Worm (Caenorhabditis elegans): ENCODE measurements around the gene Y66H1A.8.

DNA sequence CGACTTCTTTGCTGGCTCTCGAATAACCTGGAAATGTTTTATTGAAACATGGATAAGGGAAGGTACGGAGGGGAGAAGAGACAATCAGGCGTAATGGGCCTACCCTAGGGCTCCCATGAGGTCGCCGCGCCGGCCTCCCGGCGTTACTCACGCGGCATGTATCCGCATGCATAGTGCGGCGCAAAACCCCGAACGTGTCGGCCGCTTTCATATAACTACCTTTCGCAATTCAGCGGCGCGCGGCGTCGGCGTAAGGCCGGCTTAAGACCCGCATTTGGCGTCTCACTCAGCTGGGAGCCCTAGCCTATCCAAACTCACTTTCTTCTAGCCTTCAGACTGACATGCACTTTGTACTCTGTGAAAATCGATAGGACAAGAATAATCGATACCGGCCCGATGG is 7.3 kb upstream of the Y66H1A.8 start:
- TF ChIP-seq unc-62 (GFP tag; optimal IDR thresholded peaks at IDR 0.05) (no peak), nfya-1 (tag; optimal IDR thresholded peaks at IDR 0.05; ENCODE audit: insufficient read depth) (no peak), nhr-76 (tag; optimal IDR thresholded peaks at IDR 0.05) (no peak), fkh-10 (GFP tag; optimal IDR thresholded peaks at IDR 0.05) (no peak), nhr-77 (tag; optimal IDR thresholded peaks at IDR 0.05) (no peak), sea-2 (GFP tag; optimal IDR thresholded peaks at IDR 0.05) (no peak), ama-1 (optimal IDR thresholded peaks at IDR 0.05) (no peak), nhr-23 (tag; optimal IDR thresholded peaks at IDR 0.05) (no peak), ceh-16 (tag; optimal IDR thresholded peaks at IDR 0.05) (no peak), zag-1 (tag; optimal IDR thresholded peaks at IDR 0.05) (no peak), ztf-11 (tag; optimal IDR thresholded peaks at IDR 0.05) (no peak), aly-2 (tag; optimal IDR thresholded peaks at IDR 0.05) (no peak), pha-4 (tag; optimal IDR thresholded peaks at IDR 0.05) (no peak)

All from whole organism, L3 larva.